Fruit fly (Drosophila melanogaster) whole organism, prepupa: ENCODE data around the gene Miro.

Source experiments
- CG11902 ChIP-seq: fragments of 200-800 bp; sonication (Bioruptor generic); optimal IDR thresholded peaks from 3 replicates; lab custom pipeline; 2016; ENCODE audit warnings: missing biosample characterization, missing genetic modification characterization
- CG15336 ChIP-seq: fragments of 200-800 bp; sonication (Bioruptor generic); IDR thresholded peaks from 2 replicates; pipeline ENCODE4 v1.3.6; 2022; ENCODE audit warnings: missing biosample characterization, missing genetic modification characterization
- CG32006 ChIP-seq: fragments of 200-800 bp; sonication (Bioruptor generic); optimal IDR thresholded peaks from 3 replicates; lab custom pipeline; 2017; ENCODE audit warnings: missing biosample characterization, mild to moderate bottlenecking, missing genetic modification characterization
- CG3919 ChIP-seq: fragments of 200-800 bp; sonication (Bioruptor generic); optimal IDR thresholded peaks from 3 replicates; lab custom pipeline; 2016; ENCODE audit warnings: missing biosample characterization, missing genetic modification characterization
- CG6163 ChIP-seq: fragments of 200-800 bp; sonication (Bioruptor generic); IDR thresholded peaks from 3 replicates; pipeline ENCODE4 v1.3.6; 2022; ENCODE audit warnings: missing biosample characterization, missing genetic modification characterization
- CG6854 ChIP-seq: fragments of 200-800 bp; sonication (Bioruptor generic); optimal IDR thresholded peaks from 2 replicates; lab custom pipeline; 2017; ENCODE audit warnings: missing biosample characterization, mild to moderate bottlenecking, missing genetic modification characterization
- CG8119 ChIP-seq: fragments of 200-800 bp; sonication (Bioruptor generic); IDR thresholded peaks from 3 replicates; pipeline ENCODE4 v1.3.6; 2022; ENCODE audit warnings: missing biosample characterization, missing genetic modification characterization
- Lpt ChIP-seq: fragments of 200-800 bp; sonication (Bioruptor generic); optimal IDR thresholded peaks from 3 replicates; lab custom pipeline; 2016; ENCODE audit warnings: missing biosample characterization, missing genetic modification characterization
- Sox102F ChIP-seq: fragments of 200-800 bp; sonication (Bioruptor generic); optimal IDR thresholded peaks from 2 replicates; lab custom pipeline; 2016; ENCODE audit warnings: missing biosample characterization, mild to moderate bottlenecking, missing genetic modification characterization
- achi ChIP-seq: fragments of 200-800 bp; sonication (Bioruptor generic); optimal IDR thresholded peaks from 3 replicates; lab custom pipeline; 2016; ENCODE audit warnings: missing biosample characterization, missing genetic modification characterization
- acj6 ChIP-seq: fragments of 200-800 bp; sonication (Bioruptor generic); optimal IDR thresholded peaks from 3 replicates; lab custom pipeline; 2016; ENCODE audit warnings: missing biosample characterization, missing genetic modification characterization
- eg ChIP-seq: fragments of 200-800 bp; sonication (Bioruptor generic); IDR thresholded peaks from 3 replicates; pipeline ENCODE4 v1.3.6; 2022; ENCODE audit warnings: missing biosample characterization, missing genetic modification characterization
- spab ChIP-seq: fragments of 200-800 bp; sonication (Bioruptor generic); optimal IDR thresholded peaks from 2 replicates; lab custom pipeline; 2017; ENCODE audit warnings: missing biosample characterization, mild to moderate bottlenecking, missing genetic modification characterization, missing genetic modification reagents
- ss ChIP-seq, 2 experiments: fragments of 200-800 bp; sonication (Bioruptor generic); optimal IDR thresholded peaks; 2 replicates in 1 of 2; 3 replicates in 1 of 2; lab custom pipeline; 2017 to 2018; ENCODE audit warnings: mild to moderate bottlenecking in 2 of 2, missing biosample characterization in 2 of 2, missing genetic modification characterization in 2 of 2, moderate library complexity in 1 of 2

DNA sequence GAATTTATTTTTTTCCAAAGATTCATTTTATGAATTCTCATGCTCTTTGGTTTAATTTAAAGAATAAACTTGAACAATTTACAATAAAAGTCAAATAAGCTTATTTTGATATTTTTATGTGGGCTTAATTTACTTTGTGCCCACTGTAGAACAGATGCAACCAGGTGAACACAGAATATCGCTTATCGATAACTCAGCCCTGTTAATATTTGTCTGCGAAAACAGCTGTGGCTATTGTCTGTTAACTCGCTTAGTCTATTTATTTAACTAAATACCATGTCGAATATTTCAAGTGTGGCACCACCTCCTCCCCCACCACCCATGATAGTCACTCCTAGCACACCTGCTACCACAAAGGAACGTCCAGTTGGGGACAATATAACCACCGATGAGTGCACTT, 43.2 kb downstream of the Miro start, which contains the start of gene CG33108:
- TF ChIP-seq CG15336 (GFP tag; lab: Robert Waterston, UW) (no peak), ss (GFP tag; optimal IDR thresholded peaks at IDR 0.05; lab: Kevin White, UChicago) (no peak), acj6 (GFP tag; lab: Kevin White, UChicago) (no peak), eg (GFP tag; lab: Robert Waterston, UW) (no peak), achi (GFP tag; lab: Kevin White, UChicago) (no peak), spab (GFP tag; lab: Kevin White, UChicago) (no peak), CG32006 (GFP tag; lab: Kevin White, UChicago) (no peak), CG3919 (GFP tag; lab: Kevin White, UChicago) (no peak), Lpt (GFP tag; lab: Kevin White, UChicago) (no peak), CG6163 (no peak), CG6854 (GFP tag; lab: Kevin White, UChicago) (no peak), CG8119 (GFP tag; lab: Robert Waterston, UW) (no peak), Sox102F (GFP tag; lab: Kevin White, UChicago) (no peak), CG11902 (GFP tag; lab: Kevin White, UChicago) (no peak)
